Worm (Caenorhabditis elegans) whole organism, L4 larva: ENCODE measurements around the gene F45F2.9.
"Not testable (repeated sequence)": the region's sequence is repeated elsewhere in the genome, so short reads cannot be mapped to it uniquely, and the experiment has no call there.

Source experiments
- F49E8.2 ChIP-seq: sonication (generic microtip); optimal IDR thresholded peaks from 2 replicates; lab custom pipeline; 2016; ENCODE audit warnings: missing compliant biosample characterization, mild to moderate bottlenecking, missing genetic modification characterization, borderline replicate concordance
- ceh-28 ChIP-seq: fragments of 150-350 bp; optimal IDR thresholded peaks from 2 replicates; lab custom pipeline; 2014; ENCODE audit warnings: missing biosample characterization, missing genetic modification reagents, missing genetic modification characterization
- nhr-102 ChIP-seq: sonication (generic microtip); optimal IDR thresholded peaks from 2 replicates; lab custom pipeline; 2016; ENCODE audit warnings: mild to moderate bottlenecking, missing genetic modification characterization, moderate library complexity, missing compliant biosample characterization

DNA sequence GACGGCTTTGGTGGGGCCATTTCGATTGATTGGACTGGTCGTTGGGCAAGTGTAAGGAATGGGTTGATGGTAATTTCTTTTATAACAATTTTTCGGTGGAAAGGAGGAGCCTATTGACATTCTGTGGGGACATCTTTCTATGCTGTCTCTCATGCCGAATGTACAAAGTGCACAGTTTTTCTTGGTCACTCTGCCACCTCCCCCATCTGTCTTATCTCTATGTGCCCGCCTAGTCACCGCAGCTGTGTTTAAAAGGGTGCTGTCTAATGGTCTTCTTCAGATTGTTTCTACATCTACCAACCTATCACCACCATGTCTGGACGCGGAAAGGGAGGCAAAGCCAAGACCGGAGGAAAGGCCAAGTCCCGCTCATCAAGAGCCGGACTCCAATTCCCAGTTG is 19.8 kb upstream of the F45F2.9 start, which contains the start of the genes his-8 and his-7:
- not testable (repeated sequence) for TF ChIP-seq ceh-28, nhr-102, F49E8.2 (tag; lab: Kevin White, UChicago)
